Fruit fly (Drosophila melanogaster) whole organism, pupa: ENCODE results near the gene jhamt.

Experiments used
- CG10348 ChIP-seq: fragments of 200-800 bp; sonication (Bioruptor generic); IDR thresholded peaks from 2 replicates; pipeline ENCODE4 v1.3.6; 2022; ENCODE audit warnings: missing biosample characterization, missing genetic modification characterization
- CG14655 ChIP-seq: fragments of 200-800 bp; sonication (Bioruptor generic); optimal IDR thresholded peaks from 3 replicates; lab custom pipeline; 2017; ENCODE audit warnings: mild to moderate bottlenecking, missing biosample characterization, missing genetic modification reagents, missing genetic modification characterization
- CG17806 ChIP-seq: fragments of 200-800 bp; sonication (Bioruptor generic); optimal IDR thresholded peaks from 2 replicates; lab custom pipeline; 2018; ENCODE audit warnings: missing biosample characterization, mild to moderate bottlenecking, missing genetic modification characterization, moderate library complexity
- CG32121 ChIP-seq: fragments of 200-800 bp; sonication (Bioruptor generic); IDR thresholded peaks from 2 replicates; pipeline ENCODE4 v1.3.6; 2022; ENCODE audit warnings: missing biosample characterization, missing genetic modification characterization
- CG34367 ChIP-seq: fragments of 200-800 bp; sonication (Bioruptor generic); optimal IDR thresholded peaks from 2 replicates; lab custom pipeline; 2018; ENCODE audit warnings: missing biosample characterization, mild to moderate bottlenecking, missing genetic modification characterization
- CG9948 ChIP-seq: fragments of 200-800 bp; sonication (Bioruptor generic); optimal IDR thresholded peaks from 2 replicates; lab custom pipeline; 2018; ENCODE audit warnings: missing biosample characterization, mild to moderate bottlenecking, missing genetic modification characterization, moderate library complexity
- D1 ChIP-seq: fragments of 200-800 bp; sonication (Bioruptor generic); optimal IDR thresholded peaks from 2 replicates; lab custom pipeline; 2018; ENCODE audit warnings: missing biosample characterization, mild to moderate bottlenecking, missing genetic modification characterization, moderate library complexity
- EcR ChIP-seq: fragments of 200-800 bp; sonication (Bioruptor generic); optimal IDR thresholded peaks from 3 replicates; lab custom pipeline; 2019; ENCODE audit warnings: missing biosample characterization, missing genetic modification characterization, mild to moderate bottlenecking, moderate library complexity, missing genetic modification reagents
- Pif1A ChIP-seq: fragments of 200-800 bp; sonication (Bioruptor generic); optimal IDR thresholded peaks from 3 replicates; lab custom pipeline; 2016; ENCODE audit warnings: missing biosample characterization, missing genetic modification characterization
- Pif1B ChIP-seq: fragments of 200-800 bp; sonication (Bioruptor generic); optimal IDR thresholded peaks from 3 replicates; lab custom pipeline; 2016; ENCODE audit warnings: missing biosample characterization, missing genetic modification characterization
- fd96Ca ChIP-seq: fragments of 200-800 bp; sonication (Bioruptor generic); IDR thresholded peaks from 3 replicates; pipeline ENCODE4 v1.3.6; 2022; ENCODE audit warnings: missing biosample characterization, missing genetic modification characterization
- gl ChIP-seq: fragments of 200-800 bp; sonication (Bioruptor generic); optimal IDR thresholded peaks from 2 replicates; lab custom pipeline; 2018; ENCODE audit warnings: missing biosample characterization, mild to moderate bottlenecking, missing genetic modification characterization

DNA sequence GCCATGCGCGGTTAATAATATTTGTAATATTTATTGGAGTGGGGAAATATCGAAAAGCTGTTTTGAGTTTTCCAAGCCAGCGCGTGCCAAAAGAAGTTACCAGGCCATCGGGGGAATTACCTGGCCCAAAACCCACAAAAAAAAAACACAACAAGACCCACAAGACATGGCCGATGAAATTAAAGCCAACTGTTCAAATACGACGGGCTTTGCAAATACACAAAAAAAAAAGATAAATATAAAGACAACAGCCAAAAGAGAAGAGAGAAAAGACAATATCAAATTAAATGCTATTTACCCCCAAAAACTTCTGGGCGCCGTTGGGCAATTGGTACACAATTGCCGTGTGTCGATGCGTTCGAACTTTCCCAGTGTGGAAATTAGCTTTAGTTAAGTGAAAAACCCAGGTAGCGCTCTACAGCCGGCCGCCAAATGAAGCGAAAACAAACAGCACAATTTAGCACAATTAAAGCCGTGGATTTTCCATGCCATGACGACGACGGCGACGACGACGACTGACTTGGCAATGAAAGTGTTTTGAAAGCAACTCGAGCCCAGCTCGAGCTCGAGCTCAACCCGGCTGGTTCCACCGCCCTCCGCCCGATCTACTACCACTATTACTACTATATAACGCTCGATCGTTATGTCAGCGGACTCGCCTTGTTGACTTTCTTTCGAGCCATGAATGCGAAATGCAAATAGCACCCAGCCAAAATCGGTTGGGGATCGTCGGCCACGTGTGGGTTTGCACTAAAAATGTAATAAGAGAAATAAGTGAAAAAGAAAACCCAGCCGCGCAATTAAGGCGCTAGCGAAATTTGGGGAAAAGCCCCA, 47.7 kb upstream of the jhamt start:
- TF ChIP-seq gl (tag; lab: Kevin White, UChicago), result no peak
- no peak; the same call in 2 of the 3 replicates for TF ChIP-seq fd96Ca (GFP tag; lab: Robert Waterston, UW)
- TF ChIP-seq CG17806 (tag; lab: Kevin White, UChicago), result no peak
- no peak for TF ChIP-seq CG32121
- no peak for TF ChIP-seq D1 (tag; lab: Kevin White, UChicago)
- TF ChIP-seq CG34367, result no peak
- no peak for TF ChIP-seq Pif1B
- TF ChIP-seq CG10348 (GFP tag; lab: Robert Waterston, UW), result no peak
- TF ChIP-seq CG14655, result no peak
- TF ChIP-seq EcR (GFP tag; lab: Kevin White, UChicago), result no peak
- TF ChIP-seq CG9948, result no peak
- TF ChIP-seq Pif1A (GFP tag; lab: Kevin White, UChicago), result no peak
